Fruit fly (Drosophila melanogaster) Kc167 (cell line): ENCODE results near the gene svr.

ENCODE experiments used
- Sin3A ChIP-seq: fragments of >200 bp; optimal IDR thresholded peaks from 2 replicates; lab custom pipeline; 2018; ENCODE audit warnings: missing external identifiers
- h ChIP-seq: fragments of >200 bp; optimal IDR thresholded peaks from 3 replicates; lab custom pipeline; 2018; ENCODE audit warnings: missing external identifiers

dm6 chrX:452716-453115, 43.5 kb upstream of the svr start:
- TF ChIP-seq Sin3A (lab: Kevin White, UChicago) = no peak
- TF ChIP-seq h (lab: Kevin White, UChicago) = no peak
